Fruit fly (Drosophila melanogaster): ENCODE results near the gene Srp68.

The Srp68 gene

dm6 chr3L:9011485-9012389 is 36.9 kb downstream of the Srp68 start (continued):
- TF ChIP-seq sug (tag; optimal IDR thresholded peaks at IDR 0.05) (no peak), CG17829 (tag; optimal IDR thresholded peaks at IDR 0.05) (peak; percentile 84), chinmo (GFP tag; IDR thresholded peaks at IDR 0.05; ENCODE audit: partially characterized antibody) (no peak), ssp (GFP tag; IDR thresholded peaks at IDR 0.05) (peak; percentile 74), CG18599 (GFP tag; optimal IDR thresholded peaks at IDR 0.05) (peak; percentile 47), Fer3 (tag; optimal IDR thresholded peaks at IDR 0.05) (no peak), ab (GFP tag; optimal IDR thresholded peaks at IDR 0.05) (peak; percentile 16), CG2120 (GFP tag; optimal IDR thresholded peaks at IDR 0.05) (no peak), CG4820 (GFP tag; optimal IDR thresholded peaks at IDR 0.05) (peak; percentile 77), CG12769 (tag; optimal IDR thresholded peaks at IDR 0.05) (peak; percentile 40), crol (GFP tag; IDR thresholded peaks at IDR 0.05) (peak; percentile 64), Nf-YB (GFP tag; optimal IDR thresholded peaks at IDR 0.05) (peak; percentile 39), Chrac-16 (GFP tag; optimal IDR thresholded peaks at IDR 0.05) (peak; percentile 74), croc (GFP tag; conservative IDR thresholded peaks at IDR 0.05) (peak; percentile 85), CG42726 (GFP tag; IDR thresholded peaks at IDR 0.05; ENCODE audit: partially characterized antibody) (no peak), bsh (GFP tag; optimal IDR thresholded peaks at IDR 0.05) (peak in 1 of 2 experiments; percentile 86), bbx (GFP tag; IDR thresholded peaks at IDR 0.05; ENCODE audit: partially characterized antibody) (no peak), so (GFP tag; IDR thresholded peaks at IDR 0.05) (no peak), CG6272 (GFP tag; IDR thresholded peaks at IDR 0.05) (peak; percentile 55; the same call in 1 of the 2 replicates), E2f2 (GFP tag; IDR thresholded peaks at IDR 0.05) (peak; percentile 48; the same call in 1 of the 2 replicates), CG14710 (tag; optimal IDR thresholded peaks at IDR 0.05) (peak; percentile 86), twi (tag; optimal IDR thresholded peaks at IDR 0.05) (peak; percentile 98), CG17361 (GFP tag; IDR thresholded peaks at IDR 0.05) (peak; percentile 74; the same call in 2 of the 3 replicates), CG1792 (GFP tag; optimal IDR thresholded peaks at IDR 0.05) (peak; percentile 66), CG18262 (tag; optimal IDR thresholded peaks at IDR 0.05) (peak; percentile 88), gsb (GFP tag; IDR thresholded peaks at IDR 0.05) (no peak), Aef1 (GFP tag; IDR thresholded peaks at IDR 0.05) (peak; percentile 59; the same call in 2 of the 3 replicates), CG3726 (GFP tag; IDR thresholded peaks at IDR 0.05) (peak; percentile 82; the same call in 2 of the 3 replicates), hbn (GFP tag; IDR thresholded peaks at IDR 0.05; ENCODE audit: partially characterized antibody) (no peak), CG11695 (GFP tag; IDR thresholded peaks at IDR 0.05) (peak; percentile 62; the same call in 2 of the 3 replicates), H15 (GFP tag; IDR thresholded peaks at IDR 0.05) (peak; percentile 74; the same call in 2 of the 3 replicates), Six4 (GFP tag; optimal IDR thresholded peaks at IDR 0.05) (peak; percentile 81), Nf-YC (tag; optimal IDR thresholded peaks at IDR 0.05) (no peak), rib (GFP tag; IDR thresholded peaks at IDR 0.05) (no peak), Xbp1 (GFP tag; optimal IDR thresholded peaks at IDR 0.05) (peak; percentile 59), CG13424 (tag; optimal IDR thresholded peaks at IDR 0.05) (peak; percentile 67), dpn (GFP tag; optimal IDR thresholded peaks at IDR 0.05) (peak; percentile 70 to 86), NK7.1 (GFP tag; optimal IDR thresholded peaks at IDR 0.05) (peak; percentile 41), grau (tag; optimal IDR thresholded peaks at IDR 0.05) (peak; percentile 68), CoRest (tag; optimal IDR thresholded peaks at IDR 0.05) (peak; percentile 71), pzg (GFP tag; optimal IDR thresholded peaks at IDR 0.05) (no peak), eve (GFP tag; optimal IDR thresholded peaks at IDR 0.05) (peak in 1 of 2 experiments; percentile 44), CG14860 (GFP tag; IDR thresholded peaks at IDR 0.05; ENCODE audit: partially characterized antibody) (no peak), tin (GFP tag; optimal IDR thresholded peaks at IDR 0.05) (peak; percentile 78), ERR (GFP tag; optimal IDR thresholded peaks at IDR 0.05) (peak; percentile 28), knrl (GFP tag; IDR thresholded peaks at IDR 0.05; ENCODE audit: partially characterized antibody) (no peak), Mrtf (GFP tag; IDR thresholded peaks at IDR 0.05) (peak; percentile 72), bcd (GFP tag; optimal IDR thresholded peaks at IDR 0.05) (peak; percentile 63)
